Worm (Caenorhabditis elegans): ENCODE data around the gene C34D1.4.

Gene C34D1.4

DNA sequence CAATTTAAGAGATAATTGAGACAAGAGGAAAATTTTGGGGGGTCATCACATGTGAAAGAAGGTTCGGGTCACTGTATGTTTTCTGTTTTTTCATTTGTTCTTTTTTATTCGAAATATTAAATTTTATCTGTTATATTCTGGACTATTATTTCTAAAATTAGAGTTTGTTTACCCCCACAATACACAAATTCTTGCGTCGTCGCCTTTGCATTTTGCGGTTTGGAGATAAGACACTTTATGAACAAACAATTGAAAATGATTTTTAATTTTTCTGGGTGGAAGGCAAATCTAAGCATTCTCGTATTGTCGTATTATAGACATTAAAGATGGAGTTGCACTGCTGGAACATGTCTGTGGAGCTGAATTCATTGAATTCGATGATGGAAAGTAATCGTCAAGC, 14.2 kb upstream of the C34D1.4 start:
- TF ChIP-seq ets-7 (tag; optimal IDR thresholded peaks at IDR 0.05) (no peak), hmg-4 (GFP tag; optimal IDR thresholded peaks at IDR 0.05) (no peak), hmbx-1 (tag; optimal IDR thresholded peaks at IDR 0.05) (no peak)

DNA sequence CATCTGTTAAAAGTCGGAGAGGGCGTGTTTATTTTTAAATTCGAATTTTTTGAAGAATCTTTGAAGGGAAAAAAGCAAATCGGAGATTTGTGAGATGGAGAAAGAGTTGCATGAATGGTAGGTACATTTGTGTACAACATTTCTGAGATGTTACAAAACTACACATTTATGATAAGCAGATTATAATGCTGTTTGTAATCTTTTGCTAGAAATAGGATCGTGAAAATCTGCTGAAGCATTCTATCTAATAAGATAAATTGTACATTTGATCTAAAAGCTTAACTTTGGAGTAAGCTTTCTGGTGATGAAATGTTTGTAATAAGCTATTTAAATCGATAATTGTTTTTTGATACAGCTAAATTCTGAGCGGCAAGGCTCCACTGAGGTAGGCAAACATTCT, 13.2 kb upstream of the C34D1.4 start:
- TF ChIP-seq ama-1 (optimal IDR thresholded peaks at IDR 0.05), result no peak

DNA sequence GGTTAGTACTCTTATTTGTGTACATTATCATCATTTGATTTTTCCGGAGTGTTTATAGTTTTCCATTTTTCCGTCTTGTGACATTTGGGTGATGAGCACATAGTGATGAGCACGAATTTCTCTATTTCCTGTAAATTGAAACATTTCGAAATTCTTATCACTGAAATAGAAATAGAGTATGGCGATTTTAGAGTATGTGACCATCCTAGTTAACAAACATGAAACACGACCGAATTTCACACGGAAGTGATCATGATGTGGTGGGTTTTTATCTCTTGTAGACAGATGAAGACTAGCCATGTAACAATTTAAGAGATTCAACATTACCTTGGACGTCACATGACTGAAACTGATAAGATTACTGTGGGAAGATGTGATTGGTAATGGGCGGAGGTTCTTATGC, 10.1 kb upstream of the C34D1.4 start:
- TF ChIP-seq pes-1 (GFP tag; IDR thresholded peaks at IDR 0.05), result no peak
- TF ChIP-seq flt-1 (GFP tag; IDR thresholded peaks at IDR 0.05), result no peak
- no peak for TF ChIP-seq sea-1 (GFP tag; conservative IDR thresholded peaks at IDR 0.05)
- no peak for TF ChIP-seq F13C5.2 (tag; optimal IDR thresholded peaks at IDR 0.05)
- no peak for TF ChIP-seq ama-1 (optimal IDR thresholded peaks at IDR 0.05)
- TF ChIP-seq hmg-4 (GFP tag; optimal IDR thresholded peaks at IDR 0.05), result no peak
- TF ChIP-seq tbx-11 (GFP tag; IDR thresholded peaks at IDR 0.05), result no peak
- TF ChIP-seq scrt-1 (GFP tag; IDR thresholded peaks at IDR 0.05), result no peak

DNA sequence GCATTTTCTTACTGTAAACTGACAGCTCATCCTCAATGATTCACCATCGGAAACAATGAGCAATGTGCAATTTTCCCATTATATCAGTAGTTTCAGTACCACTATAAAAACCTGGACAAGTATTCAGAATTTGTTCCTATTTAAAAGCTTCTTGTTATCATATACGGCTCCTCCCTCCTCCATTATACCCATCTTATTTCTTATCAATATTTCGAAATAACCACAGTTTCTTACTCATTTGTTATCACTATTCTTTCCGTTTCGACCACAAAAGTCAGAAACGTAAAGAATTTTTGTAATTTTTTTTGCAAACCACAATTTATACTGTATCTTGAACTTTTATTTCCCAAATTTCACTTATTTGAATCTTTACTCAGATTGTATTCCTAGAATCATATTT, 8.9 kb upstream of the C34D1.4 start:
- TF ChIP-seq tbx-11 (GFP tag; IDR thresholded peaks at IDR 0.05), result no peak
- TF ChIP-seq sea-1 (GFP tag; conservative IDR thresholded peaks at IDR 0.05), result no peak
- no peak for TF ChIP-seq ama-1 (optimal IDR thresholded peaks at IDR 0.05)
- no peak for TF ChIP-seq hmg-4 (GFP tag; optimal IDR thresholded peaks at IDR 0.05)

DNA sequence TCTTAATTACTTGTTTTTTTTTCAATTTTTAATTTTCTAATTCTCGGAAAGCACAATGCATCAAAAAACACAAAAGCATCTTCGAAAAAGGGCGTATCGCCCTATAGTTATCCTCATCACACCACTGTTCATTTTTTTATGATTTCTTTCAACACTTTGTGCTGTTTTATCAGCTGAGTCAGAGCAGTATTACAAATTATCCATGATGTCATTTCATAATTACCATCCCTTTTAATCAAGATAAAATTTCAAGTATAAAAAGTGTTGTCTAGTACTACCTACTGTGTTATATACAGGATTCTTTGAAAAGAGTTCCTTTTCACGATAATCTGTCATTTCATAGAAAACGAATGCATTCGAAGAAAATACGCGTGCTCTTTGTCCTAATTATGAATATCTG, 7.5 kb upstream of the C34D1.4 start:
- TF ChIP-seq hmg-4 (GFP tag; optimal IDR thresholded peaks at IDR 0.05), result no peak
- no peak for TF ChIP-seq tra-4 (tag; optimal IDR thresholded peaks at IDR 0.05)
- no peak for TF ChIP-seq hmbx-1 (tag; optimal IDR thresholded peaks at IDR 0.05)
- TF ChIP-seq B0310.2 (tag; optimal IDR thresholded peaks at IDR 0.05), result no peak
- TF ChIP-seq ceh-13 (GFP tag; optimal IDR thresholded peaks at IDR 0.05), result no peak
- TF ChIP-seq tbx-37 (GFP tag; conservative IDR thresholded peaks at IDR 0.05), result no peak
- no peak for TF ChIP-seq flt-1 (GFP tag; IDR thresholded peaks at IDR 0.05)
- no peak for TF ChIP-seq ets-7 (tag; optimal IDR thresholded peaks at IDR 0.05)
- TF ChIP-seq pes-1 (GFP tag; IDR thresholded peaks at IDR 0.05), result no peak
- no peak for TF ChIP-seq F13C5.2 (tag; optimal IDR thresholded peaks at IDR 0.05)

DNA sequence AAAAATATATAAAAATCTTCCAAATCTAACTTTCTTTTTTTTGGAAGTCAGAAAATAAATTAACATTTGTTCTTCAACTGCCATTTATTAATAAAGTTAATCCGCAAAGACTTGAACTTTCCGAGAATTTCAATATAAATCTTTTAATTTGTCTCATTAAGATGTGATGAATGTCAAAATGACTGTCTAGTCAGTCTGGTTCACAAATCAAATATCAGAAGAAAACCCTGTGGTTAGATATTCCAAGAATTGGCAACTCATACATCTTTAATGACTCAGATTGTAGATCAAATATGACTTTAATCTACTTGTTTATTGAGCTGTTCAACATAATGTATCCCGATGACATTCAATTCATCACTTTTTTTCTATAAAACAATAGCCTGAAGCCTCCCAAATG, 6.5 kb upstream of the C34D1.4 start:
- TF ChIP-seq tbx-37 (GFP tag; conservative IDR thresholded peaks at IDR 0.05) (no peak), ceh-36 (tag; optimal IDR thresholded peaks at IDR 0.05) (no peak), tbx-11 (GFP tag; IDR thresholded peaks at IDR 0.05) (no peak), hnd-1 (tag; optimal IDR thresholded peaks at IDR 0.05) (no peak), ama-1 (optimal IDR thresholded peaks at IDR 0.05) (no peak), ets-7 (tag; optimal IDR thresholded peaks at IDR 0.05) (no peak), B0310.2 (tag; optimal IDR thresholded peaks at IDR 0.05) (no peak), F13C5.2 (tag; optimal IDR thresholded peaks at IDR 0.05) (no peak), hmbx-1 (tag; optimal IDR thresholded peaks at IDR 0.05) (no peak), scrt-1 (GFP tag; IDR thresholded peaks at IDR 0.05) (no peak)

DNA sequence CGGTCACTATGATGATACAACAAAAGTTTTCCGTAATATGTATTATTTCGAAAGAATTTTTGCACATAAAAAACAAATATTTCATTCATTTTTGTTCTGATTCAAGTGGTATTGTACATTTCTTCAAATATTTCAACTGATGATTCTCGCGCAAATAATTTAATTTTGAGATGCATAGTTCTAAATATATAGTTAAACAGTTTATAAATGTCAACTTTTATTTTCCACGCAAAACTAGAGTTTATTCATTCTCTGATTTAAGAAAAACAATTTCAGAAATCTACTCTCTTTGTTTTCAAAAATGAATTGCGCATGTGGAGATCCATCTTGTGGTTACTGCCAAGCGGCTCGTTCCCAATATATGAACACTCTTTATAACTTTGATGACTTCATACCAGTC, 5.1 kb upstream of the C34D1.4 start, which contains the start of gene zip-5:
Gene zip-5, plus strand, starts transcription at position 301 of the 400 bp plus-strand sequence.
- TF ChIP-seq pes-1 (GFP tag; IDR thresholded peaks at IDR 0.05), result no peak
- TF ChIP-seq hmg-4 (GFP tag; optimal IDR thresholded peaks at IDR 0.05), result no peak
- no peak for TF ChIP-seq F13C5.2 (tag; optimal IDR thresholded peaks at IDR 0.05)
- TF ChIP-seq aly-1 (tag; optimal IDR thresholded peaks at IDR 0.05), result no peak
- TF ChIP-seq tbx-37 (GFP tag; conservative IDR thresholded peaks at IDR 0.05), result no peak
- TF ChIP-seq tbx-11 (GFP tag; IDR thresholded peaks at IDR 0.05), result no peak
- TF ChIP-seq ama-1 (optimal IDR thresholded peaks at IDR 0.05), result no peak
- TF ChIP-seq hmbx-1 (tag; optimal IDR thresholded peaks at IDR 0.05), result no peak
- no peak for TF ChIP-seq hnd-1 (tag; optimal IDR thresholded peaks at IDR 0.05)
- TF ChIP-seq B0310.2 (tag; optimal IDR thresholded peaks at IDR 0.05), result no peak
- TF ChIP-seq sea-1 (GFP tag; conservative IDR thresholded peaks at IDR 0.05), result no peak
- TF ChIP-seq scrt-1 (GFP tag; IDR thresholded peaks at IDR 0.05), result no peak
- TF ChIP-seq ceh-36 (tag; optimal IDR thresholded peaks at IDR 0.05), result no peak
- TF ChIP-seq ets-7 (tag; optimal IDR thresholded peaks at IDR 0.05), result no peak
- no peak for TF ChIP-seq ceh-13 (GFP tag; optimal IDR thresholded peaks at IDR 0.05)
- TF ChIP-seq tra-4 (tag; optimal IDR thresholded peaks at IDR 0.05), result no peak
- no peak for TF ChIP-seq flt-1 (GFP tag; IDR thresholded peaks at IDR 0.05)

DNA sequence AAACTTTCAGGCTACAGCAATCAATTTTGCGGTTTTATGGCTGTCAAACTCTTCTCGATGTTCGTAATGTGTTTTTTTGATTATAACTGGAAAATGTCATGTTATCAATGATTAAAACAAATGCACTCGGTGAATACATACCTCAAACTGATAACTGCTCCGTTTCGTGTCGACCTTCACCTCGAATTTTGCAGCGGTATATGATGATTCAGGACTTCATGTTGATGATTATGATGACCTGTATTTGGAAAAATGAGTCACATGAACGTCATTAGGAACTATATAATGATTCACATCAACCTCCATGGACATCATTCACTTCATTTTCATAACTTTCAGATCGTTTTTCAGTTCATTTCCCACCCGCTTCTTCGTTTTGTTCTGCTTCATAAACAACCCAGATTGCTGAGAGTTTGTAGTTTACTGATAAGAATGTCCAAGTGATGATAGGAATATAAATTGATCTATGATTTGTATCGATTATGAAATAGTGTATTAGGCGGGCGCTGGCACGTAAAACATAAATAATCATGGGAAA, 3.7 kb upstream of the C34D1.4 start:
- TF ChIP-seq tbx-37 (GFP tag; conservative IDR thresholded peaks at IDR 0.05) (no peak), tbx-11 (GFP tag; IDR thresholded peaks at IDR 0.05) (no peak), hmg-4 (GFP tag; optimal IDR thresholded peaks at IDR 0.05) (no peak), aly-1 (tag; optimal IDR thresholded peaks at IDR 0.05) (no peak), scrt-1 (GFP tag; IDR thresholded peaks at IDR 0.05) (no peak), tra-4 (tag; optimal IDR thresholded peaks at IDR 0.05) (no peak), ceh-13 (GFP tag; optimal IDR thresholded peaks at IDR 0.05) (no peak), B0310.2 (tag; optimal IDR thresholded peaks at IDR 0.05) (no peak), sea-1 (GFP tag; conservative IDR thresholded peaks at IDR 0.05) (no peak), pes-1 (GFP tag; IDR thresholded peaks at IDR 0.05) (no peak), hnd-1 (tag; optimal IDR thresholded peaks at IDR 0.05) (no peak), flt-1 (GFP tag; IDR thresholded peaks at IDR 0.05) (no peak), F13C5.2 (tag; optimal IDR thresholded peaks at IDR 0.05) (no peak), hmbx-1 (tag; optimal IDR thresholded peaks at IDR 0.05) (no peak), ama-1 (optimal IDR thresholded peaks at IDR 0.05) (no peak), ets-7 (tag; optimal IDR thresholded peaks at IDR 0.05) (no peak)

DNA sequence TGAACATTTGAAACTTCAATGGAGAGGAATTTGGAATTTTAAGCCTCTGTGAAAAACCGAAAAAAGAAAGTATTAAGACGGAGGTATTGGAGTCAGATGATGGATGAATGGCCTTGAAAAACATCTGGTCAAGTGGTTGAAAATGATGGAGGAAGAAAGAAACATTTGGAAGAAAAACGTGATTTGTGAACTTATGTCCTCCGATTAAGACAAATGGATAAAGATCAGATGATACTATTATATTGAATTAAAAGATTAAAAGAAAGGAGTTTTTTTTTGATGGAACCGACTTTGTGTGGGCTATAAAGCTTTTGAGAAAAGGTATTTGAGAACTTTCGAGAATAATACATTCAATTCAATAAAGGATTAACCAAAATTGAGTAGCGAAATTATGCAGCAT, 416 bp upstream of the C34D1.4 start:
- no peak for TF ChIP-seq aly-1 (tag; optimal IDR thresholded peaks at IDR 0.05)
- no peak for TF ChIP-seq F13C5.2 (tag; optimal IDR thresholded peaks at IDR 0.05)
- no peak for TF ChIP-seq hnd-1 (tag; optimal IDR thresholded peaks at IDR 0.05)
- TF ChIP-seq tra-4 (tag; optimal IDR thresholded peaks at IDR 0.05), result no peak
- TF ChIP-seq hmbx-1 (tag; optimal IDR thresholded peaks at IDR 0.05), result no peak
- TF ChIP-seq pes-1 (GFP tag; IDR thresholded peaks at IDR 0.05), result no peak
- TF ChIP-seq ceh-13 (GFP tag; optimal IDR thresholded peaks at IDR 0.05), result no peak
- TF ChIP-seq flt-1 (GFP tag; IDR thresholded peaks at IDR 0.05), result no peak
- no peak for TF ChIP-seq ets-7 (tag; optimal IDR thresholded peaks at IDR 0.05)
- TF ChIP-seq B0310.2 (tag; optimal IDR thresholded peaks at IDR 0.05), result no peak
- no peak for TF ChIP-seq tbx-37 (GFP tag; conservative IDR thresholded peaks at IDR 0.05)
- no peak for TF ChIP-seq scrt-1 (GFP tag; IDR thresholded peaks at IDR 0.05)
- TF ChIP-seq ama-1 (optimal IDR thresholded peaks at IDR 0.05), result no peak
- TF ChIP-seq tbx-11 (GFP tag; IDR thresholded peaks at IDR 0.05), result no peak
- TF ChIP-seq sea-1 (GFP tag; conservative IDR thresholded peaks at IDR 0.05), result no peak
- no peak for TF ChIP-seq ceh-36 (tag; optimal IDR thresholded peaks at IDR 0.05)
- no peak for TF ChIP-seq hmg-4 (GFP tag; optimal IDR thresholded peaks at IDR 0.05)

Data from whole organism, early embryonic.